Worm (Caenorhabditis elegans) whole organism, L2 larva: ENCODE data around the gene F34D6.1.
A peak's percentile ranks its signal among the peaks of the same experiment; 100 is the strongest.

Experiments
- ama-1 ChIP-seq: fragments of 150-350 bp; optimal IDR thresholded peaks from 2 replicates; lab custom pipeline; 2018; ENCODE audit warnings: inconsistent platforms
- lin-11 ChIP-seq: fragments of 150-350 bp; sonication (generic microtip); optimal IDR thresholded peaks from 2 replicates; lab custom pipeline; 2014; ENCODE audit warnings: missing biosample characterization, missing genetic modification characterization, inconsistent platforms, mixed read lengths
- nhr-12 ChIP-seq: fragments of 150-350 bp; optimal IDR thresholded peaks from 2 replicates; lab custom pipeline; 2014; ENCODE audit warnings: missing biosample characterization, missing genetic modification characterization
- nhr-6 ChIP-seq: fragments of 150-350 bp; optimal IDR thresholded peaks from 2 replicates; lab custom pipeline; 2014; ENCODE audit warnings: missing biosample characterization, missing genetic modification characterization
- snpc-4 ChIP-seq: fragments of 150-350 bp; optimal IDR thresholded peaks from 2 replicates; lab custom pipeline; 2014; ENCODE audit warnings: missing biosample characterization, missing genetic modification characterization

DNA sequence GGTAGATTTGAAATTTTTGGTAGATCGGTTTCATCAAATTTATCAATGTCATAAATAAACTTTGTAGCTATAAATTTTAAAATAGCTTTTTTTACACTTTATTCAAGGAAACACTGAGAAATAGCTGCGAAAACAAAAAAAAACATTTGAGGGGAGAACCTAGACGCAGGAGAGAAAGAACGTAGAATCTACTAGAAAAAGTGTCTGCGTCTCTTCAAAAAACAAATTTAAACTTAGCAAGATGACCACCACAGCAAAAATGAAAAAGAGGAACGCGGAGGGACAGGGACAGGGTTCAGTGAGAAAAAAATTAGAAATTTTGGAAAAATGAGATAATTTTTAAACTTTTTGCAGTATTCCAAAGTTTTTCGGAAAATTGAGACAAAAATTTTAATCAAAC is 32.0 kb downstream of the F34D6.1 start:
- peak; percentile 16 for TF ChIP-seq snpc-4
- no peak for TF ChIP-seq nhr-6 (tag; lab: Kevin White, UChicago)
- no peak for TF ChIP-seq lin-11 (tag; lab: Kevin White, UChicago)
- TF ChIP-seq nhr-12 (tag; lab: Kevin White, UChicago) = no peak
- TF ChIP-seq ama-1 = no peak
